Fruit fly (Drosophila melanogaster) whole organism, adult: ENCODE results near the gene brun.

Source experiments
- CG12768 ChIP-seq: fragments of 200-800 bp; sonication (Bioruptor generic); optimal IDR thresholded peaks from 2 replicates; lab custom pipeline; 2017; ENCODE audit warnings: missing biosample characterization, missing genetic modification characterization, mild to moderate bottlenecking, moderate library complexity, missing genetic modification reagents
- CG1620 ChIP-seq: fragments of 200-800 bp; sonication (Bioruptor generic); optimal IDR thresholded peaks from 2 replicates; lab custom pipeline; 2016; ENCODE audit warnings: missing biosample characterization, missing genetic modification characterization
- CG7101 ChIP-seq: fragments of 200-800 bp; sonication (Bioruptor generic); optimal IDR thresholded peaks from 2 replicates; lab custom pipeline; 2018; ENCODE audit warnings: missing biosample characterization, mild to moderate bottlenecking, missing genetic modification characterization, moderate library complexity
- Clk ChIP-seq: fragments of 200-800 bp; sonication (Bioruptor generic); optimal IDR thresholded peaks from 2 replicates; lab custom pipeline; 2017; ENCODE audit warnings: missing biosample characterization, missing genetic modification characterization
- cnc ChIP-seq, 2 experiments: fragments of >200 bp; optimal IDR thresholded peaks; 2 replicates each; lab custom pipeline; 2017
- pad ChIP-seq: fragments of 200-800 bp; sonication (Bioruptor generic); optimal IDR thresholded peaks from 3 replicates; lab custom pipeline; 2017; ENCODE audit warnings: missing biosample characterization, missing genetic modification characterization, mild to moderate bottlenecking, moderate library complexity, missing genetic modification reagents

- TF ChIP-seq Clk (GFP tag; lab: Kevin White, UChicago): no peak
- no peak for TF ChIP-seq CG1620 (GFP tag; lab: Kevin White, UChicago)
- no peak for TF ChIP-seq cnc (optimal IDR thresholded peaks at IDR 0.05; lab: Kevin White, UChicago)
- TF ChIP-seq pad (GFP tag; lab: Kevin White, UChicago): no peak
- TF ChIP-seq CG7101 (tag; lab: Kevin White, UChicago): no peak
- TF ChIP-seq CG12768: no peak
Observed at dm6 chr2L:20700534-20701239, 44.7 kb upstream of the brun start.
